Fruit fly (Drosophila melanogaster): Measurements from ENCODE around the gene Jon25Bii.

- TF ChIP-seq cas (GFP tag; IDR thresholded peaks at IDR 0.05), result no peak
- no peak for TF ChIP-seq CoRest (tag; optimal IDR thresholded peaks at IDR 0.05)
- TF ChIP-seq Hsf (GFP tag; optimal IDR thresholded peaks at IDR 0.05), result no peak
Observed at dm6 chr2L:4955094-4955823, 2.3 kb upstream of the Jon25Bii start, which contains the start of the genes Jon25Bi and Marcal1.

All from whole organism, embryonic.